Fruit fly (Drosophila melanogaster): Measurements from ENCODE around the gene Nup205.
A peak's percentile ranks its signal among the peaks of the same experiment; 100 is the strongest.

Gene Nup205

DNA sequence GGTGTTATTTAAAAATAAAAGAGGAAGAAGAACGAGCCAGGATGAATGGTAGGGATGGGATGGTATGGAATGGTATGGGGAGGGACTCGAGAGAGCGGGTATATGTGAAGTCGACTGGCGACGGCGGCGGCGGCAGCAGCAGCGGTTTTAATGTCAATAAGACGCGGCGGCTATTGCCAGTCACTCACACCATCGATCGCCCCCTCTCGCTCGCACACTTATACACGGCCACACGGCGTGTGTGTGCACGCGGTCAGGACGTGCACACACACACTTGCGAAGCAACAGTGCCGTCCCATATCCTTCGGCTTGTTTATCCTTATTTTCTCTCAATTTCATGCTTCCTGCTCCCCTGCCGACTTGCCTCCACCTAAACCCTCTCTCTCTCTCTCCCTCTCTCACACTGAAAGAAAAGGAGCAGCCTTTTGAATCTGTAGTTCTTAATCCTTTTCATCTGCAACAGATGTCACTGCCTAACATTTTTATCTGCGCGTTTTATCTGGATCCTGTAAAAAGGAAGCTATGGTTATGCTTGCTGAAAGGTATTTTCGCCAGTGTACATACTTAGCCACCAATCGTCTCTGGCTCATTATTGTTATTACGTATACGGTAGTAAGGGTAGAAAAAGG, 37.2 kb downstream of the Nup205 start (continued):
- TF ChIP-seq Hey (tag; optimal IDR thresholded peaks at IDR 0.05) (peak; percentile 44), yki (optimal IDR thresholded peaks at IDR 0.05) (no peak), inv (GFP tag; IDR thresholded peaks at IDR 0.05; ENCODE audit: partially characterized antibody) (no peak), Dad (GFP tag; optimal IDR thresholded peaks at IDR 0.05) (peak; percentile 83), esg (GFP tag; conservative IDR thresholded peaks at IDR 0.05) (peak; percentile 78), NfI (GFP tag; optimal IDR thresholded peaks at IDR 0.05) (peak; percentile 90), CG8765 (GFP tag; IDR thresholded peaks at IDR 0.05) (peak; percentile 87), Chrac-16 (GFP tag; optimal IDR thresholded peaks at IDR 0.05) (peak; percentile 89), sna (GFP tag; IDR thresholded peaks at IDR 0.05; ENCODE audit: partially characterized antibody) (no peak), CG12299 (tag; optimal IDR thresholded peaks at IDR 0.05) (peak; percentile 72), exex (tag; optimal IDR thresholded peaks at IDR 0.05) (peak; percentile 40), CG32532 (GFP tag; IDR thresholded peaks at IDR 0.05) (peak; percentile 82), YL-1 (GFP tag; optimal IDR thresholded peaks at IDR 0.05) (peak; percentile 21), CG12071 (GFP tag; optimal IDR thresholded peaks at IDR 0.05) (peak; percentile 80), org-1 (GFP tag; optimal IDR thresholded peaks at IDR 0.05) (peak; percentile 84), CG4707 (GFP tag; optimal IDR thresholded peaks at IDR 0.05) (peak; percentile 71), ken (GFP tag; IDR thresholded peaks at IDR 0.05) (peak; percentile 77), Atf6 (GFP tag; IDR thresholded peaks at IDR 0.05) (peak; percentile 81), sr (GFP tag; IDR thresholded peaks at IDR 0.05) (peak; percentile 46; the same call in 1 of the 3 replicates), CG33213 (GFP tag; optimal IDR thresholded peaks at IDR 0.05) (peak; percentile 78), insv (GFP tag; optimal IDR thresholded peaks at IDR 0.05) (no peak), CG8359 (GFP tag; optimal IDR thresholded peaks at IDR 0.05; ENCODE audit: borderline replicate concordance) (peak; percentile 21), Gsc (GFP tag; IDR thresholded peaks at IDR 0.05) (no peak; the same call in 1 of the 2 replicates), CG1647 (GFP tag; optimal IDR thresholded peaks at IDR 0.05) (peak; percentile 74), ac (GFP tag; optimal IDR thresholded peaks at IDR 0.05) (peak; percentile 76), mirr (GFP tag; optimal IDR thresholded peaks at IDR 0.05) (peak; percentile 29), amos (GFP tag; IDR thresholded peaks at IDR 0.05; ENCODE audit: partially characterized antibody) (no peak), cad (GFP tag; optimal IDR thresholded peaks at IDR 0.05) (no peak), bowl (GFP tag; IDR thresholded peaks at IDR 0.05) (no peak), gsb-n (tag; optimal IDR thresholded peaks at IDR 0.05) (peak; percentile 81), Mes4 (GFP tag; optimal IDR thresholded peaks at IDR 0.05) (peak; percentile 68), CG11247 (GFP tag; IDR thresholded peaks at IDR 0.05) (peak; percentile 62; the same call in 1 of the 2 replicates), Optix (GFP tag; IDR thresholded peaks at IDR 0.05) (peak; percentile 79; the same call in 2 of the 3 replicates), danr (GFP tag; IDR thresholded peaks at IDR 0.05) (peak; percentile 55), CG11093 (GFP tag; IDR thresholded peaks at IDR 0.05) (peak; percentile 64; the same call in 2 of the 3 replicates), psq (GFP tag; optimal IDR thresholded peaks at IDR 0.05) (peak; percentile 17), Nf-YC (tag; optimal IDR thresholded peaks at IDR 0.05) (peak; percentile 64), CG8478 (optimal IDR thresholded peaks at IDR 0.05) (no peak), CG7372 (GFP tag; IDR thresholded peaks at IDR 0.05) (peak; percentile 80), pan (optimal IDR thresholded peaks at IDR 0.05) (no peak), pan (GFP tag; optimal IDR thresholded peaks at IDR 0.05 in 1 of 2, IDR thresholded peaks at IDR 0.05 in 1 of 2) (peak in 1 of 2 experiments; percentile 84), twi (tag; optimal IDR thresholded peaks at IDR 0.05) (peak; percentile 59), Tbp (GFP tag; optimal IDR thresholded peaks at IDR 0.05) (no peak), zfh1 (GFP tag; IDR thresholded peaks at IDR 0.05) (peak; percentile 87), CG7928 (GFP tag; optimal IDR thresholded peaks at IDR 0.05) (peak; percentile 7), vnd (GFP tag; IDR thresholded peaks at IDR 0.05; ENCODE audit: partially characterized antibody) (no peak), hth (optimal IDR thresholded peaks at IDR 0.05) (no peak), klu (GFP tag; IDR thresholded peaks at IDR 0.05) (peak; percentile 62), CG15479 (GFP tag; optimal IDR thresholded peaks at IDR 0.05) (peak; percentile 42), CG3407 (GFP tag; optimal IDR thresholded peaks at IDR 0.05) (peak; percentile 64), zen (tag; optimal IDR thresholded peaks at IDR 0.05) (peak; percentile 89), fu2 (GFP tag; optimal IDR thresholded peaks at IDR 0.05) (peak; percentile 85)

Data from whole organism, embryonic.